Fruit fly (Drosophila melanogaster) whole organism, embryonic: ENCODE measurements around the gene CG34001.
A peak's percentile ranks its signal among the peaks of the same experiment; 100 is the strongest.

Experiments
- Atf-2 ChIP-seq: fragments of 200-800 bp; sonication (Bioruptor generic); optimal IDR thresholded peaks from 2 replicates; lab custom pipeline; 2016; ENCODE audit warnings: missing biosample characterization, missing genetic modification characterization
- Bteb2 ChIP-seq: fragments of 200-800 bp; sonication (Bioruptor generic); optimal IDR thresholded peaks from 2 replicates; lab custom pipeline; 2016; ENCODE audit warnings: missing biosample characterization, missing genetic modification characterization
- CG11247 ChIP-seq: fragments of 200-800 bp; sonication (Bioruptor generic); IDR thresholded peaks from 2 replicates; pipeline ENCODE4 v1.3.6; 2022; ENCODE audit warnings: missing biosample characterization, missing genetic modification characterization
- CG11504 ChIP-seq: fragments of 200-800 bp; sonication (Bioruptor generic); optimal IDR thresholded peaks from 3 replicates; lab custom pipeline; 2019; ENCODE audit warnings: missing biosample characterization, mild to moderate bottlenecking, missing genetic modification characterization, moderate library complexity
- CG11723 ChIP-seq: fragments of 200-800 bp; sonication (Bioruptor generic); optimal IDR thresholded peaks from 2 replicates; lab custom pipeline; 2017; ENCODE audit warnings: missing biosample characterization, mild to moderate bottlenecking, missing genetic modification characterization
- CG1233 ChIP-seq: fragments of 200-800 bp; sonication (Bioruptor generic); optimal IDR thresholded peaks from 4 replicates; lab custom pipeline; 2018; ENCODE audit warnings: missing biosample characterization, mild to moderate bottlenecking, missing genetic modification characterization
- CG13296 ChIP-seq: fragments of 200-800 bp; sonication (Bioruptor generic); optimal IDR thresholded peaks from 3 replicates; lab custom pipeline; 2018; ENCODE audit warnings: missing biosample characterization, mild to moderate bottlenecking, missing genetic modification characterization
- CG15011 ChIP-seq: fragments of 200-800 bp; sonication (Bioruptor generic); optimal IDR thresholded peaks from 3 replicates; lab custom pipeline; 2018; ENCODE audit warnings: missing biosample characterization, mild to moderate bottlenecking, missing genetic modification characterization
- CG17802 ChIP-seq: fragments of 200-800 bp; sonication (Bioruptor generic); optimal IDR thresholded peaks from 2 replicates; lab custom pipeline; 2018; ENCODE audit warnings: missing biosample characterization, mild to moderate bottlenecking, missing genetic modification characterization, moderate library complexity
- CG1832 ChIP-seq: fragments of 200-800 bp; sonication (Bioruptor generic); optimal IDR thresholded peaks from 2 replicates; lab custom pipeline; 2017; ENCODE audit warnings: missing biosample characterization, mild to moderate bottlenecking, missing genetic modification characterization, inconsistent platforms
- CG18599 ChIP-seq: fragments of 200-800 bp; sonication (Bioruptor generic); optimal IDR thresholded peaks from 3 replicates; lab custom pipeline; 2017; ENCODE audit warnings: missing biosample characterization, missing genetic modification characterization, mild to moderate bottlenecking, moderate library complexity, missing genetic modification reagents
- CG2116 ChIP-seq: fragments of 200-800 bp; sonication (Bioruptor generic); optimal IDR thresholded peaks from 3 replicates; lab custom pipeline; 2018; ENCODE audit warnings: missing biosample characterization, mild to moderate bottlenecking, missing genetic modification characterization
- CG2712 ChIP-seq: fragments of 200-800 bp; optimal IDR thresholded peaks from 3 replicates; lab custom pipeline; 2019; ENCODE audit warnings: missing biosample characterization, mild to moderate bottlenecking, missing genetic modification characterization, moderate library complexity
- CG2875 ChIP-seq: fragments of 200-800 bp; sonication (Bioruptor generic); optimal IDR thresholded peaks from 2 replicates; lab custom pipeline; 2017; ENCODE audit warnings: missing biosample characterization, mild to moderate bottlenecking, missing genetic modification characterization, missing genetic modification reagents
- CG30431 ChIP-seq: fragments of 200-800 bp; sonication (Bioruptor generic); optimal IDR thresholded peaks from 2 replicates; lab custom pipeline; 2017; ENCODE audit warnings: missing biosample characterization, missing genetic modification characterization
- CG34376 ChIP-seq: fragments of 200-800 bp; sonication (Bioruptor generic); optimal IDR thresholded peaks from 2 replicates; lab custom pipeline; 2018; ENCODE audit warnings: missing biosample characterization, mild to moderate bottlenecking, missing genetic modification characterization
- CG6791 ChIP-seq: fragments of 200-800 bp; sonication (Bioruptor generic); IDR thresholded peaks from 3 replicates; pipeline ENCODE4 v1.3.6; 2022; ENCODE audit warnings: missing biosample characterization, missing genetic modification characterization; ENCODE audit not compliant: partially characterized antibody
- CG7357 ChIP-seq: fragments of 200-800 bp; sonication (Bioruptor generic); IDR thresholded peaks from 3 replicates; pipeline ENCODE4 v1.3.6; 2022; ENCODE audit warnings: missing biosample characterization, missing genetic modification characterization
- CG7745 ChIP-seq: fragments of 200-800 bp; sonication (Bioruptor generic); optimal IDR thresholded peaks from 2 replicates; lab custom pipeline; 2018; ENCODE audit warnings: missing biosample characterization, mild to moderate bottlenecking, missing genetic modification characterization, moderate library complexity
- CG8478 ChIP-seq: fragments of >200 bp; optimal IDR thresholded peaks from 2 replicates; lab custom pipeline; 2018
- CG8765 ChIP-seq: fragments of 200-800 bp; sonication (Bioruptor generic); IDR thresholded peaks from 2 replicates; pipeline ENCODE4 v1.3.6; 2022; ENCODE audit warnings: missing biosample characterization, missing genetic modification characterization
- CG9817 ChIP-seq: fragments of 200-800 bp; sonication (Bioruptor generic); optimal IDR thresholded peaks from 2 replicates; lab custom pipeline; 2018; ENCODE audit warnings: missing biosample characterization, mild to moderate bottlenecking, missing genetic modification characterization, moderate library complexity
- CTCF ChIP-seq: fragments of 200-800 bp; sonication (Bioruptor generic); optimal IDR thresholded peaks from 2 replicates; lab custom pipeline; 2017; ENCODE audit warnings: missing biosample characterization, mild to moderate bottlenecking, missing genetic modification characterization, moderate library complexity
- Dad ChIP-seq: fragments of 200-800 bp; sonication (Bioruptor generic); optimal IDR thresholded peaks from 3 replicates; lab custom pipeline; 2016; ENCODE audit warnings: missing biosample characterization, missing genetic modification characterization
- Dll ChIP-seq: fragments of 200-800 bp; sonication (Bioruptor generic); IDR thresholded peaks from 4 replicates; pipeline ENCODE4 v1.3.6; 2022; ENCODE audit warnings: missing biosample characterization, missing genetic modification characterization; ENCODE audit not compliant: partially characterized antibody
- Dp ChIP-seq: fragments of 200-800 bp; sonication (Bioruptor generic); optimal IDR thresholded peaks from 2 replicates; lab custom pipeline; 2018; ENCODE audit warnings: missing biosample characterization, mild to moderate bottlenecking, missing genetic modification characterization, moderate library complexity
- E2f1 ChIP-seq: fragments of 200-800 bp; sonication (Bioruptor generic); IDR thresholded peaks from 2 replicates; pipeline ENCODE4 v1.3.6; 2022; ENCODE audit warnings: missing biosample characterization, missing genetic modification characterization
- HHEX ChIP-seq: fragments of 200-800 bp; sonication (Bioruptor generic); optimal IDR thresholded peaks from 3 replicates; lab custom pipeline; 2017; ENCODE audit warnings: missing biosample characterization, mild to moderate bottlenecking, missing genetic modification characterization, missing genetic modification reagents
- Hr39 ChIP-seq: fragments of >200 bp; optimal IDR thresholded peaks from 2 replicates; lab custom pipeline; 2017
- Hsf ChIP-seq: fragments of 200-800 bp; sonication (Bioruptor generic); optimal IDR thresholded peaks from 3 replicates; lab custom pipeline; 2016; ENCODE audit warnings: missing biosample characterization, missing genetic modification characterization
- Jarid2 ChIP-seq: fragments of 200-800 bp; sonication (Bioruptor generic); optimal IDR thresholded peaks from 3 replicates; lab custom pipeline; 2017; ENCODE audit warnings: mild to moderate bottlenecking, missing biosample characterization, missing genetic modification reagents, missing genetic modification characterization
- Mad ChIP-seq: fragments of 200-800 bp; sonication (Bioruptor generic); optimal IDR thresholded peaks from 2 replicates; lab custom pipeline; 2016; ENCODE audit warnings: missing biosample characterization, missing genetic modification characterization
- Myb ChIP-seq: fragments of 200-800 bp; sonication (Bioruptor generic); optimal IDR thresholded peaks from 2 replicates; lab custom pipeline; 2016; ENCODE audit warnings: missing biosample characterization, missing genetic modification characterization
- Neu2 ChIP-seq: fragments of 200-800 bp; sonication (Bioruptor generic); optimal IDR thresholded peaks from 3 replicates; lab custom pipeline; 2016; ENCODE audit warnings: missing biosample characterization, missing genetic modification characterization, borderline replicate concordance
- Pdp1 ChIP-seq, 2 experiments: fragments of 200-800 bp; sonication (Bioruptor generic); optimal IDR thresholded peaks; 3 replicates each; lab custom pipeline; 2016; ENCODE audit warnings: missing biosample characterization in 2 of 2, missing genetic modification characterization in 2 of 2, mild to moderate bottlenecking in 1 of 2, moderate library complexity in 1 of 2
- Six4 ChIP-seq: fragments of 200-800 bp; sonication (Bioruptor generic); optimal IDR thresholded peaks from 2 replicates; lab custom pipeline; 2016; ENCODE audit warnings: missing biosample characterization, missing genetic modification characterization
- Xbp1 ChIP-seq: fragments of 200-800 bp; sonication (Bioruptor generic); optimal IDR thresholded peaks from 3 replicates; lab custom pipeline; 2016; ENCODE audit warnings: missing biosample characterization, mild to moderate bottlenecking, missing genetic modification characterization
- bcd ChIP-seq: fragments of 200-800 bp; sonication (Bioruptor generic); optimal IDR thresholded peaks from 2 replicates; lab custom pipeline; 2017; ENCODE audit warnings: missing biosample characterization, mild to moderate bottlenecking, missing genetic modification characterization
- btn ChIP-seq: fragments of 200-800 bp; sonication (Bioruptor generic); optimal IDR thresholded peaks from 2 replicates; lab custom pipeline; 2016; ENCODE audit warnings: missing biosample characterization, missing genetic modification characterization
- caup ChIP-seq: fragments of 200-800 bp; sonication (Bioruptor generic); optimal IDR thresholded peaks from 3 replicates; lab custom pipeline; 2017; ENCODE audit warnings: missing biosample characterization, mild to moderate bottlenecking, missing genetic modification characterization, moderate library complexity; ENCODE audit not compliant: severe bottlenecking
- dysf ChIP-seq: fragments of 200-800 bp; sonication (Bioruptor generic); IDR thresholded peaks from 3 replicates; pipeline ENCODE4 v1.3.6; 2022; ENCODE audit warnings: missing biosample characterization, missing genetic modification characterization
- gce ChIP-seq: fragments of 200-800 bp; sonication (Bioruptor generic); IDR thresholded peaks from 3 replicates; pipeline ENCODE4 v1.3.6; 2022; ENCODE audit warnings: missing biosample characterization, missing genetic modification characterization
- lilli ChIP-seq: fragments of 200-800 bp; sonication (Bioruptor generic); optimal IDR thresholded peaks from 3 replicates; lab custom pipeline; 2016; ENCODE audit warnings: missing biosample characterization, missing genetic modification characterization
- lola ChIP-seq, 3 experiments: fragments of >200 bp in 2 of 3; fragments of 200-800 bp in 1 of 3; sonication (Bioruptor generic) in 1 of 3; optimal IDR thresholded peaks; 2 replicates each; lab custom pipeline; 2017 to 2019; ENCODE audit warnings: missing biosample characterization in 3 of 3, missing genetic modification characterization in 3 of 3, mild to moderate bottlenecking in 1 of 3, moderate library complexity in 1 of 3
- nau ChIP-seq: fragments of 200-800 bp; sonication (Bioruptor generic); optimal IDR thresholded peaks from 3 replicates; lab custom pipeline; 2017; ENCODE audit warnings: missing biosample characterization, mild to moderate bottlenecking, missing genetic modification characterization, missing genetic modification reagents
- pnt ChIP-seq: fragments of 200-800 bp; sonication (Bioruptor generic); optimal IDR thresholded peaks from 3 replicates; lab custom pipeline; 2016; ENCODE audit warnings: missing biosample characterization, missing genetic modification characterization
- salm ChIP-seq: fragments of 200-800 bp; sonication (Bioruptor generic); optimal IDR thresholded peaks from 2 replicates; lab custom pipeline; 2018; ENCODE audit warnings: missing biosample characterization, mild to moderate bottlenecking, missing genetic modification characterization
- sens-2 ChIP-seq: fragments of 200-800 bp; sonication (Bioruptor generic); IDR thresholded peaks from 2 replicates; pipeline ENCODE4 v1.3.6; 2022; ENCODE audit warnings: missing biosample characterization, missing genetic modification characterization
- sim ChIP-seq: fragments of 200-800 bp; sonication (Bioruptor generic); IDR thresholded peaks from 2 replicates; pipeline ENCODE4 v1.3.6; 2022; ENCODE audit warnings: missing biosample characterization, missing genetic modification characterization
- toy ChIP-seq: fragments of 200-800 bp; sonication (Bioruptor generic); IDR thresholded peaks from 2 replicates; pipeline ENCODE4 v1.3.6; 2022; ENCODE audit warnings: missing biosample characterization, missing genetic modification characterization
- ttk ChIP-seq: fragments of 200-800 bp; sonication (Bioruptor generic); IDR thresholded peaks from 2 replicates; pipeline ENCODE4 v2.1.2; 2022; ENCODE audit warnings: missing biosample characterization, missing genetic modification characterization

The CG34001 gene

DNA sequence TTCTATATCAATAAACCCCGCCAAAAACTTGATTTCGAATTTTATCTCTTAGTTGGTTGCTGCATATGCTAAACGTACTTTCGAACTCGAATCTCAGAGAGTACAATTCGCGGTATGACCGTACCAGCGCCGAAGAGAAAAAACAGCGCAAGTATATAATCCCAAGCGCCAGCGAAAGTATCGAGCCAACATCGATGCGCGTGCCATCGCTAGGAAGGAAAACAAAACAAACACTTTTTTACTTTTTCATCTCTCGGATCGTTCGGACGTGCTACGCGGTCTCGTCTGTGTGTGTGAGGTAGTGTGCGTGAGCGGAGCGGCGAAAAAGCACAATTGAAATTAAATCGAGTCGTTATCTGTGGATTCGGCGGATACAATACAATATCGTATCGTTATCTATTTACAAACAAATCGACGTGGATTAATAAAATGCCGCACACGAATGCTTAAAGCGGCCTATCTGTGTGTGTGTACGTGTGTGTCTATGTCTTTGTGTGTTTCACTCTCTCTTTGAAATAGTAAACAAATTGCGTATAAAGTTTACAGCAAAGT lies 33.7 kb downstream of the CG34001 start, which contains the start of gene simj (continued):
- 0 out of 2 replicates have a peak, but pooled peaks have one; percentile 13 for TF ChIP-seq CG11247 (GFP tag; lab: Robert Waterston, UW)
- no peak for TF ChIP-seq CG7357 (GFP tag; lab: Robert Waterston, UW)
- TF ChIP-seq lilli (GFP tag; lab: Kevin White, UChicago): peak; percentile 66
- TF ChIP-seq CG6791 (GFP tag; lab: Robert Waterston, UW): peak; percentile 88
- peak; percentile 51 for TF ChIP-seq Hsf
- peak; percentile 65 for TF ChIP-seq CG2116 (GFP tag; lab: Kevin White, UChicago)
- peak; percentile 35; the same call in 1 of the 3 replicates for TF ChIP-seq gce (GFP tag; lab: Robert Waterston, UW)
- TF ChIP-seq toy: no peak
- no peak for TF ChIP-seq Atf-2 (GFP tag; lab: Kevin White, UChicago)
- TF ChIP-seq CG11504: peak; percentile 55
- no peak for TF ChIP-seq pnt (GFP tag; lab: Kevin White, UChicago)
- no peak for TF ChIP-seq CG30431 (GFP tag; lab: Kevin White, UChicago)
- TF ChIP-seq lola (GFP tag; optimal IDR thresholded peaks at IDR 0.05; lab: Kevin White, UChicago): peak in 1 of 3 experiments; percentile 41
- TF ChIP-seq CTCF (GFP tag; lab: Kevin White, UChicago): peak; percentile 71
- peak; percentile 76 for TF ChIP-seq Dll (GFP tag; lab: Robert Waterston, UW)
- peak; percentile 36; the same call in 1 of the 2 replicates for TF ChIP-seq sim
- no peak for TF ChIP-seq Neu2 (GFP tag; lab: Kevin White, UChicago)
- TF ChIP-seq Jarid2 (GFP tag; lab: Kevin White, UChicago): peak; percentile 88
- peak; percentile 63 for TF ChIP-seq CG1233 (GFP tag; lab: Kevin White, UChicago)
- peak; percentile 0 for TF ChIP-seq CG7745 (tag; lab: Kevin White, UChicago)
- no peak for TF ChIP-seq CG17802 (tag; lab: Kevin White, UChicago)
- TF ChIP-seq Dp: peak; percentile 81
- no peak for TF ChIP-seq Hr39 (lab: Kevin White, UChicago)
- peak; percentile 17 for TF ChIP-seq CG2875
- TF ChIP-seq HHEX (GFP tag; lab: Kevin White, UChicago): peak; percentile 39
- TF ChIP-seq Pdp1 (GFP tag; optimal IDR thresholded peaks at IDR 0.05; lab: Kevin White, UChicago): peak; percentile 38 to 55
- no peak for TF ChIP-seq Six4 (GFP tag; lab: Kevin White, UChicago)
- TF ChIP-seq btn (GFP tag; lab: Kevin White, UChicago): no peak
- peak; percentile 50 for TF ChIP-seq Myb (GFP tag; lab: Kevin White, UChicago)
- TF ChIP-seq CG18599: peak; percentile 61
- TF ChIP-seq E2f1: 0 out of 2 replicates have a peak, but pooled peaks have one; percentile 16
- TF ChIP-seq bcd (GFP tag; lab: Kevin White, UChicago): peak; percentile 31
- no peak for TF ChIP-seq CG9817
- TF ChIP-seq ttk: no peak
- peak; percentile 12 for TF ChIP-seq CG11723
- no peak for TF ChIP-seq CG8765
- TF ChIP-seq CG8478 (lab: Kevin White, UChicago): no peak
- TF ChIP-seq Dad: peak; percentile 77
- peak; percentile 88 for TF ChIP-seq CG34376 (GFP tag; lab: Kevin White, UChicago)
- TF ChIP-seq Bteb2: peak; percentile 34
- TF ChIP-seq, all 482 proteins: peak for 285

DNA sequence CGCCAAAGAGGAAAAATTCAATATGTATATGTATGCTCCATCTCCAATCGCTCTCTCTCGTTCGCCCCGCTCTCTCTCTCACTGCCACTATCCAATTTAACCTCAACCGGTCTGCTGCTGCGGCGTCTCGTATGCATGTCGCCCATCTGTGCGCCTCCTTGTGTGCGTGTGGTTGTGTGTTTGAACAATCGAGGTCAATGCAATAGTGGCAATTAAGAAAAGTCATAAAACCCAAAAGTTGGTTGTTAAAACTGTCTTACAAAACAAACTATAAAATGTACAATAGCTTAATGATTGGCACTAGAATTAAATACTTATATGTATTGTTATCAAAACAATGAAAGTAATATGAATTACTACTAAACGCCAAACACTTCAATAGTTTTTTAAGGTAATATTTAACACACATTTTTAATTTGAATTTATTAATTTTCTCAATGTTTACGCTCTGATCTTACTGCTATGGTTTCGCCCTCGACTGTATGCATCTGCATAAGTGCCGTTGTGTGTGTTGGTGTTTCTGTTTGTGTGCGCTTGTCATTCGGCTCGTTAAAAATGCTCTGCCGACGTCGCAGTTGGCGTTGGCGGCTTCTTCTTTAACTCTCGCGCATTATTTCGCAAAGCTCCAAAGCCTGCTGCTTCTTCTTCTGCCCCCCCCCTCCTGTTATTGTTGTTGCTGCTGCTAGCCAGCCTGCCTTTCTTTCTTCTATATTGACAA lies 34.7 kb downstream of the CG34001 start:
- TF ChIP-seq dysf (GFP tag; lab: Robert Waterston, UW): peak; percentile 95
- TF ChIP-seq Mad (GFP tag; lab: Kevin White, UChicago): peak; percentile 88
- peak; percentile 98 for TF ChIP-seq CG13296 (GFP tag; lab: Kevin White, UChicago)
- peak; percentile 64 for TF ChIP-seq sens-2 (GFP tag; lab: Robert Waterston, UW)
- peak; percentile 97 for TF ChIP-seq nau
- TF ChIP-seq CG2712 (tag; lab: Kevin White, UChicago): peak; percentile 99
- TF ChIP-seq Xbp1 (GFP tag; lab: Kevin White, UChicago): peak; percentile 95
- peak; percentile 98 for TF ChIP-seq CG15011 (GFP tag; lab: Kevin White, UChicago)
- no peak for TF ChIP-seq CG1832
- peak; percentile 95 for TF ChIP-seq caup (GFP tag; lab: Kevin White, UChicago)
- peak; percentile 97 for TF ChIP-seq salm (tag; lab: Kevin White, UChicago)
